Worm (Caenorhabditis elegans): ENCODE measurements around the gene lido-6.

DNA sequence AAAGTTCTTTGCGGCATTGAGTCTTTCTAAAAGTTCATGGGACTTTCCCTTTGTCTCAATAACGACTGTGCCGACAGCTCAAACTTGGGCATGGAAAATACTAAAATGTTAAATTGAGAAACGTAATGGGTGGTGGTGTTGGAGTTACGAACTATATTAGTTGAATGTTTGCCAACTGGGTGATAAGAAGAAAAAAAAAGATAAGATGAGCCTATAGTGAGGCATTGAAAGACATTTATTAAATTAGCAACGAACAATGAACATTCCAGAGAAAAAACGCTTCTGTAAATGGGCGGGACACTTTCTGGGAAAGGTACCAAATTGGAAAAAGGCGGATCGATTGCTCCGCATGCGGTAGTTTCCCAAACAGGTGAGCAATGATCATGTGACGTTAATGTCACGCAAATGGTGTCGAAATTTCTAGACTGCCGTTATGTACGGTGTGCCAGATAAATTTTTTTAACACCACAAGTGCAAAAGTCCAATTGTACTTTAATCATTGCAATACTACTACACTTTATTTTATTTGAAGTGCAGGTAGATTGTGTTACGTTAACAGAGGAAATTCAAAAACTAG is 24.3 kb upstream of the lido-6 start:
- TF ChIP-seq klf-2 (GFP tag; conservative IDR thresholded peaks at IDR 0.05) (no peak), ztf-29 (GFP tag; IDR thresholded peaks at IDR 0.05) (no peak), tab-1 (GFP tag; IDR thresholded peaks at IDR 0.05) (no peak), ztf-23 (GFP tag; IDR thresholded peaks at IDR 0.05) (no peak), ref-1 (GFP tag; conservative IDR thresholded peaks at IDR 0.05) (no peak)

All from whole organism, midembryonic.